Worm (Caenorhabditis elegans) whole organism, mixed stage, embryonic: ENCODE results near the gene fbxa-166.

Experiments
- M03D4.4 ChIP-seq: sonication (generic microtip); optimal IDR thresholded peaks from 2 replicates; lab custom pipeline; 2017; ENCODE audit warnings: mild to moderate bottlenecking, missing genetic modification characterization, missing compliant biosample characterization
- bed-3 ChIP-seq: fragments of 200-800 bp; sonication (Bioruptor generic); optimal IDR thresholded peaks from 3 replicates; lab custom pipeline; 2018; ENCODE audit warnings: mild to moderate bottlenecking, missing genetic modification characterization, moderate library complexity, missing compliant biosample characterization
- blmp-1 ChIP-seq: fragments of 150-350 bp; optimal IDR thresholded peaks from 2 replicates; lab custom pipeline; 2014; ENCODE audit warnings: missing biosample characterization, missing genetic modification characterization
- ceh-39 ChIP-seq: fragments of 150-350 bp; optimal IDR thresholded peaks from 2 replicates; lab custom pipeline; 2014; ENCODE audit warnings: missing biosample characterization, missing genetic modification characterization
- ceh-43 ChIP-seq: fragments of 200-800 bp; sonication (Bioruptor generic); optimal IDR thresholded peaks from 2 replicates; lab custom pipeline; 2018; ENCODE audit warnings: mild to moderate bottlenecking, missing genetic modification characterization, moderate library complexity, missing compliant biosample characterization
- ceh-83 ChIP-seq: fragments of 200-800 bp; sonication (Bioruptor generic); optimal IDR thresholded peaks from 2 replicates; lab custom pipeline; 2018; ENCODE audit warnings: mild to moderate bottlenecking, missing genetic modification characterization, missing compliant biosample characterization
- ces-1 ChIP-seq: fragments of 150-350 bp; optimal IDR thresholded peaks from 2 replicates; lab custom pipeline; 2014; ENCODE audit warnings: missing biosample characterization, missing genetic modification reagents, missing genetic modification characterization
- cnd-1 ChIP-seq: fragments of 200-800 bp; sonication (Bioruptor generic); optimal IDR thresholded peaks from 2 replicates; lab custom pipeline; 2018; ENCODE audit warnings: mild to moderate bottlenecking, missing genetic modification characterization, missing compliant biosample characterization
- drap-1 ChIP-seq: fragments of 200-800 bp; sonication (Bioruptor generic); optimal IDR thresholded peaks from 3 replicates; lab custom pipeline; 2018; ENCODE audit warnings: mild to moderate bottlenecking, missing genetic modification characterization, missing compliant biosample characterization
- elt-3 ChIP-seq: fragments of 150-350 bp; optimal IDR thresholded peaks from 2 replicates; lab custom pipeline; 2014; ENCODE audit warnings: missing biosample characterization, missing genetic modification characterization
- flh-1 ChIP-seq: fragments of 200-800 bp; sonication (Bioruptor generic); optimal IDR thresholded peaks from 2 replicates; lab custom pipeline; 2018; ENCODE audit warnings: mild to moderate bottlenecking, missing genetic modification characterization, moderate library complexity, missing compliant biosample characterization
- ham-2 ChIP-seq: fragments of 200-800 bp; sonication (Bioruptor generic); optimal IDR thresholded peaks from 2 replicates; lab custom pipeline; 2018; ENCODE audit warnings: mild to moderate bottlenecking, missing genetic modification characterization, missing compliant biosample characterization
- hlh-1 ChIP-seq: fragments of 150-350 bp; optimal IDR thresholded peaks from 2 replicates; lab custom pipeline; 2014; ENCODE audit warnings: missing biosample characterization, missing genetic modification reagents, missing genetic modification characterization
- lin-13 ChIP-seq: fragments of 150-350 bp; optimal IDR thresholded peaks from 2 replicates; lab custom pipeline; 2014; ENCODE audit warnings: missing biosample characterization, missing genetic modification characterization
- lin-32 ChIP-seq: fragments of 200-800 bp; sonication (Bioruptor generic); optimal IDR thresholded peaks from 2 replicates; lab custom pipeline; 2018; ENCODE audit warnings: mild to moderate bottlenecking, missing genetic modification characterization, missing compliant biosample characterization
- mab-5 ChIP-seq: fragments of 150-350 bp; optimal IDR thresholded peaks from 2 replicates; lab custom pipeline; 2014; ENCODE audit warnings: missing biosample characterization, missing genetic modification characterization
- mep-1 ChIP-seq: fragments of 150-350 bp; optimal IDR thresholded peaks from 2 replicates; lab custom pipeline; 2017; ENCODE audit warnings: missing biosample characterization, missing genetic modification reagents, missing genetic modification characterization, inconsistent platforms
- nhr-12 ChIP-seq: fragments of 150-350 bp; optimal IDR thresholded peaks from 2 replicates; lab custom pipeline; 2014; ENCODE audit warnings: missing biosample characterization, missing genetic modification characterization
- nhr-2 ChIP-seq: fragments of 150-350 bp; optimal IDR thresholded peaks from 2 replicates; lab custom pipeline; 2014; ENCODE audit warnings: missing biosample characterization, missing genetic modification characterization
- nhr-237 ChIP-seq: fragments of 150-350 bp; optimal IDR thresholded peaks from 2 replicates; lab custom pipeline; 2014; ENCODE audit warnings: missing biosample characterization, missing genetic modification characterization
- nhr-28 ChIP-seq: fragments of 150-350 bp; optimal IDR thresholded peaks from 2 replicates; lab custom pipeline; 2014; ENCODE audit warnings: missing biosample characterization, missing genetic modification characterization
- nhr-76 ChIP-seq: sonication (generic microtip); optimal IDR thresholded peaks from 2 replicates; lab custom pipeline; 2017; ENCODE audit warnings: missing biosample characterization, missing genetic modification characterization
- sem-2 ChIP-seq: fragments of 200-800 bp; sonication (Bioruptor generic); optimal IDR thresholded peaks from 2 replicates; lab custom pipeline; 2018; ENCODE audit warnings: mild to moderate bottlenecking, missing genetic modification characterization, missing compliant biosample characterization
- tbx-8 ChIP-seq: fragments of 200-800 bp; sonication (Bioruptor generic); optimal IDR thresholded peaks from 2 replicates; lab custom pipeline; 2018; ENCODE audit warnings: mild to moderate bottlenecking, missing genetic modification characterization, moderate library complexity, missing compliant biosample characterization
- unc-39 ChIP-seq: fragments of 150-350 bp; optimal IDR thresholded peaks from 2 replicates; lab custom pipeline; 2014; ENCODE audit warnings: missing biosample characterization, missing genetic modification characterization
- ztf-11 ChIP-seq: fragments of 150-350 bp; optimal IDR thresholded peaks from 2 replicates; lab custom pipeline; 2014; ENCODE audit warnings: missing biosample characterization, missing genetic modification characterization

The fbxa-166 gene

ce11 chrII:1597101-1598088 lies 21.5 kb downstream of the fbxa-166 start, which contains the start of gene bath-46:
Gene bath-46, plus strand, starts transcription at chrII:1597906.
- no peak for TF ChIP-seq nhr-76
- no peak for TF ChIP-seq M03D4.4

- no peak for TF ChIP-seq mep-1 (tag; lab: Kevin White, UChicago)
- TF ChIP-seq nhr-28 (tag; lab: Kevin White, UChicago), result no peak
- TF ChIP-seq lin-13 (tag; lab: Kevin White, UChicago), result no peak
- no peak for TF ChIP-seq blmp-1 (tag; lab: Kevin White, UChicago)
- no peak for TF ChIP-seq ceh-39 (tag; lab: Kevin White, UChicago)
- no peak for TF ChIP-seq nhr-76
- TF ChIP-seq nhr-12 (tag; lab: Kevin White, UChicago), result no peak
- TF ChIP-seq sem-2 (GFP tag; lab: Kevin White, UChicago), result no peak
- no peak for TF ChIP-seq cnd-1 (tag; lab: Kevin White, UChicago)
- TF ChIP-seq bed-3 (GFP tag; lab: Kevin White, UChicago), result no peak
- TF ChIP-seq mab-5, result no peak
- TF ChIP-seq nhr-237, result no peak
- no peak for TF ChIP-seq ceh-83 (GFP tag; lab: Kevin White, UChicago)
Observed at ce11 chrII:1595137-1595536, 23.7 kb downstream of the fbxa-166 start, which contains the start of gene clec-20. Gene clec-20, minus strand, starts transcription at chrII:1595237.

DNA sequence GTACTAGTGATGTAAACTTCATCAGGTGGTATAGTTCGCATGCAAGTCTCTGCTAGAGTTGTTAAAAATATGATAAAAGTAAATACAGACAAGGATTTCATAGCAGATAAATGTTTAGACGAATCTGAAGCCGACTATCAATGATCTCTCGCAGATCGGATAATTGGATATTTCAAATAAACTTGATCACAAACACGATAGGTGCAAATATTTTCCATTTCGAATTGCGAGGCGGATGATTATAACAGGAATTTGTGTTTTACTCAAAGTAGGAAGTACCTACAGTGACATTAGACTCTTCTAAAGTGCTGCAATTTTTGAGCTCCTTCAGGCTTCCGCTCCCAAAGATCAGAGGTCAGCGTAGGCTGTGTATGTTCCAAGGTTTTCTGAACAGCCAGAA lies 29.0 kb downstream of the fbxa-166 start, which contains the start of gene T07H3.7:
Gene T07H3.7, minus strand, starts transcription at position 101 of the 400 bp plus-strand sequence.
- TF ChIP-seq lin-32 (no peak), mep-1 (tag; lab: Kevin White, UChicago) (no peak), ham-2 (no peak)

ce11 chrII:1586305-1586704 lies 32.5 kb downstream of the fbxa-166 start, which contains the start of gene T07H3.8:
Gene T07H3.8, plus strand, starts transcription at chrII:1586605.
- TF ChIP-seq drap-1 (GFP tag; lab: Kevin White, UChicago) (no peak), M03D4.4 (no peak), nhr-12 (tag; lab: Kevin White, UChicago) (no peak), nhr-76 (no peak), flh-1 (GFP tag; lab: Kevin White, UChicago) (no peak), nhr-237 (no peak)
- TF ChIP-seq, all 35 proteins: peak for 0

DNA sequence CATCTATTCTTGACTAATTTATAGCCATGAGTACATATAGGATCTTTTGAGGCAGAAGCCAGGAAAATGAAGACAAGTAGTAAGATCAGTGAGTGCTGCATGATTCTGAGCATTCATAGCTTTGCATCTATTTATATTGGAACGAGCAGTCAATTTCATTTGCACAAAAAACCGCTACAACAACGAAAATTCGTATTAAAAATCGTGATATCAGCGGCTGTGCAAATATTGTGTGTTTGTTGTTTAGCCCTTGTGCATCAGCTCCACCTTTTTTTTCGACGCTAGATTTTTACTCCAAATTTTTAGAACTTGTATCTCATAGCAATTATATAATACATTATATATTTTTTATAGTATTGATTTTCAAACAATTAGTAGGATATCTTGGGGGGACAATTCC lies 34.7 kb downstream of the fbxa-166 start, which contains the start of gene clec-21:
Gene clec-21, minus strand, starts transcription at position 101 of the 400 bp plus-strand sequence.
- TF ChIP-seq tbx-8, result no peak
- TF ChIP-seq flh-1 (GFP tag; lab: Kevin White, UChicago), result no peak
- TF ChIP-seq nhr-2 (tag; lab: Kevin White, UChicago), result no peak
- TF ChIP-seq mep-1 (tag; lab: Kevin White, UChicago), result no peak
- TF ChIP-seq M03D4.4, result no peak
- TF ChIP-seq ces-1 (GFP tag; lab: Kevin White, UChicago), result no peak
- no peak for TF ChIP-seq nhr-28 (tag; lab: Kevin White, UChicago)
- no peak for TF ChIP-seq sem-2 (GFP tag; lab: Kevin White, UChicago)
- TF ChIP-seq ztf-11 (tag; lab: Kevin White, UChicago), result no peak
- no peak for TF ChIP-seq nhr-237
- TF ChIP-seq ham-2, result no peak

DNA sequence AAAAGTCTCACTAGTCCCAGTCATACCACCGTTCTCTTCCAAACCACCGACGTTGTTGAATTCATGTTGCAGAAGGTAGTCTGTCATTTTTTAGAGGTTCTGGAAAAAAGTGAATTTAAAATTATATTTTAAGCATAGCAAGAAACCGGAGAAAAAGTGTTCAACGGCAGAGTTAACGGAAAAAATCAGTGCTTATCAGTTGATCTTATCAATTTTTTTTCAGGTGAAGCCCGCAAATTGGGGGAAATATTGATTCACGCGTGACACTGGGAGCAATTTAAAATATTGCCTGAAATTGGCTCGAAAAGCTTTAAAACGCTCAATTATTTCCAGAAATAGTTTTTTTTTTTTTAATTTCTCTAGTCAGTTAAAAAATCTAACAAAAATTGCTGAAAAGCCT lies 39.0 kb downstream of the fbxa-166 start, which contains the start of gene math-38:
Gene math-38, minus strand, starts transcription at position 101 of the 400 bp plus-strand sequence.
- TF ChIP-seq hlh-1 (tag; lab: Kevin White, UChicago) (no peak), lin-13 (tag; lab: Kevin White, UChicago) (no peak), unc-39 (tag; lab: Kevin White, UChicago) (no peak), nhr-2 (tag; lab: Kevin White, UChicago) (no peak), tbx-8 (no peak), ceh-39 (tag; lab: Kevin White, UChicago) (no peak), blmp-1 (tag; lab: Kevin White, UChicago) (no peak), elt-3 (tag; lab: Kevin White, UChicago) (no peak), sem-2 (GFP tag; lab: Kevin White, UChicago) (no peak), ceh-43 (GFP tag; lab: Kevin White, UChicago) (no peak)
- TF ChIP-seq, all 35 proteins: peak for 0
